Fruit fly (Drosophila melanogaster): ENCODE measurements around the gene nej.

Gene nej

dm6 chrX:9650757-9651594 lies 35.9 kb downstream of the nej start (continued):
- TF ChIP-seq CG2120 (GFP tag; optimal IDR thresholded peaks at IDR 0.05) (peak; percentile 80), CG2129 (GFP tag; IDR thresholded peaks at IDR 0.05; ENCODE audit: partially characterized antibody) (no peak), CG15269 (tag; optimal IDR thresholded peaks at IDR 0.05) (peak; percentile 93), CG10979 (tag; optimal IDR thresholded peaks at IDR 0.05) (peak; percentile 95), Ets97D (GFP tag; optimal IDR thresholded peaks at IDR 0.05) (peak; percentile 74), HmgD (GFP tag; optimal IDR thresholded peaks at IDR 0.05) (peak; percentile 87), eve (GFP tag; optimal IDR thresholded peaks at IDR 0.05) (peak in 1 of 2 experiments; percentile 93), gcm (GFP tag; optimal IDR thresholded peaks at IDR 0.05) (peak; percentile 95), lmd (GFP tag; IDR thresholded peaks at IDR 0.05) (peak; percentile 92), CG18599 (GFP tag; optimal IDR thresholded peaks at IDR 0.05) (peak; percentile 92), CG14710 (tag; optimal IDR thresholded peaks at IDR 0.05) (peak; percentile 91), Nf-YB (GFP tag; optimal IDR thresholded peaks at IDR 0.05) (peak; percentile 77), Elba2 (GFP tag; optimal IDR thresholded peaks at IDR 0.05) (peak; percentile 59), CG14860 (GFP tag; IDR thresholded peaks at IDR 0.05; ENCODE audit: partially characterized antibody) (no peak), NFAT (GFP tag; IDR thresholded peaks at IDR 0.05) (peak; percentile 85), CG8478 (optimal IDR thresholded peaks at IDR 0.05) (no peak), hb (GFP tag; IDR thresholded peaks at IDR 0.05; ENCODE audit: partially characterized antibody) (no peak), Hr78 (GFP tag; optimal IDR thresholded peaks at IDR 0.05) (peak in 1 of 2 experiments; percentile 90), vfl (GFP tag; optimal IDR thresholded peaks at IDR 0.05) (peak; percentile 75), CG6765 (GFP tag; optimal IDR thresholded peaks at IDR 0.05) (peak; percentile 47), disco-r (GFP tag; optimal IDR thresholded peaks at IDR 0.05) (peak; percentile 91), CG30020 (tag; optimal IDR thresholded peaks at IDR 0.05) (peak; percentile 55), Xrp1 (GFP tag; IDR thresholded peaks at IDR 0.05) (peak; percentile 98), ems (GFP tag; optimal IDR thresholded peaks at IDR 0.05) (peak; percentile 94), wor (GFP tag; IDR thresholded peaks at IDR 0.05) (peak; percentile 94), CG9817 (tag; optimal IDR thresholded peaks at IDR 0.05) (peak; percentile 79), danr (GFP tag; IDR thresholded peaks at IDR 0.05) (peak; percentile 91), CG1832 (GFP tag; optimal IDR thresholded peaks at IDR 0.05) (peak; percentile 47)

dm6 chrX:9650048-9650447 lies 36.8 kb downstream of the nej start:
- TF ChIP-seq D (optimal IDR thresholded peaks at IDR 0.05), result no peak
- peak; percentile 16 for TF ChIP-seq D (GFP tag; optimal IDR thresholded peaks at IDR 0.05)
- no peak for TF ChIP-seq wor (GFP tag; IDR thresholded peaks at IDR 0.05)
- no peak for TF ChIP-seq mld (GFP tag; IDR thresholded peaks at IDR 0.05; ENCODE audit: partially characterized antibody)
- TF ChIP-seq tin (GFP tag; optimal IDR thresholded peaks at IDR 0.05), result peak; percentile 47
- peak; percentile 80 for TF ChIP-seq nom (GFP tag; optimal IDR thresholded peaks at IDR 0.05)
- peak; percentile 24 for TF ChIP-seq CG17385 (GFP tag; optimal IDR thresholded peaks at IDR 0.05)
- no peak for TF ChIP-seq CG34224 (GFP tag; IDR thresholded peaks at IDR 0.05; ENCODE audit: partially characterized antibody)
- no peak for TF ChIP-seq BtbVII (GFP tag; optimal IDR thresholded peaks at IDR 0.05)
- no peak for TF ChIP-seq Dfd (GFP tag; optimal IDR thresholded peaks at IDR 0.05)
- no peak for TF ChIP-seq CG4854 (GFP tag; optimal IDR thresholded peaks at IDR 0.05)
- 0 out of 2 replicates have a peak, but pooled peaks have one; percentile 42 for TF ChIP-seq CG4360 (GFP tag; IDR thresholded peaks at IDR 0.05)
- peak; percentile 53 for TF ChIP-seq Hsf (GFP tag; optimal IDR thresholded peaks at IDR 0.05)
- no peak for TF ChIP-seq vfl (GFP tag; optimal IDR thresholded peaks at IDR 0.05)
- TF ChIP-seq Eip74EF (GFP tag; optimal IDR thresholded peaks at IDR 0.05), result no peak
- no peak for TF ChIP-seq mam (GFP tag; optimal IDR thresholded peaks at IDR 0.05)
- TF ChIP-seq D19B (GFP tag; optimal IDR thresholded peaks at IDR 0.05), result no peak
- no peak for TF ChIP-seq toy (GFP tag; IDR thresholded peaks at IDR 0.05)
- TF ChIP-seq CG4328 (GFP tag; optimal IDR thresholded peaks at IDR 0.05), result no peak
- TF ChIP-seq CG3281 (GFP tag; optimal IDR thresholded peaks at IDR 0.05), result no peak
- peak; percentile 52; the same call in 1 of the 2 replicates for TF ChIP-seq peb (GFP tag; IDR thresholded peaks at IDR 0.05)
- TF ChIP-seq Hey (tag; optimal IDR thresholded peaks at IDR 0.05), result no peak
- no peak for TF ChIP-seq emc (GFP tag; optimal IDR thresholded peaks at IDR 0.05)

Measured in whole organism, embryonic.